Worm (Caenorhabditis elegans) whole organism, young adult: ENCODE data around the gene srw-117.
A peak's percentile ranks its signal among the peaks of the same experiment; 100 is the strongest.

Source experiments
- C17E4.6 ChIP-seq: fragments of 200-800 bp; sonication (Bioruptor generic); IDR thresholded peaks from 2 replicates; pipeline ENCODE4 v1.3.6; 2022; ENCODE audit warnings: missing genetic modification reagents, missing genetic modification characterization, missing compliant biosample characterization
- D2030.7 ChIP-seq: fragments of 200-800 bp; sonication (Bioruptor generic); IDR thresholded peaks from 2 replicates; pipeline ENCODE4 v1.3.6; 2022; ENCODE audit warnings: missing genetic modification reagents, missing genetic modification characterization, missing compliant biosample characterization
- F22D6.2 ChIP-seq: sonication (generic microtip); optimal IDR thresholded peaks from 2 replicates; lab custom pipeline; 2016; ENCODE audit warnings: mild to moderate bottlenecking, missing genetic modification characterization, missing compliant biosample characterization
- F57A8.1 ChIP-seq: fragments of 200-800 bp; sonication (Bioruptor generic); optimal IDR thresholded peaks from 2 replicates; lab custom pipeline; 2018; ENCODE audit warnings: mild to moderate bottlenecking, missing genetic modification characterization, moderate library complexity, missing compliant biosample characterization
- T26A5.8 ChIP-seq: sonication (generic microtip); optimal IDR thresholded peaks from 2 replicates; lab custom pipeline; 2016; ENCODE audit warnings: missing genetic modification characterization, missing compliant biosample characterization
- Y53F4B.3 ChIP-seq: fragments of 200-800 bp; sonication (Bioruptor generic); IDR thresholded peaks from 2 replicates; pipeline ENCODE4 v1.3.6; 2022; ENCODE audit warnings: missing genetic modification reagents, missing genetic modification characterization, missing compliant biosample characterization
- Y67H2A.10 ChIP-seq: fragments of 200-800 bp; sonication (Bioruptor generic); conservative IDR thresholded peaks from 2 replicates; pipeline ENCODE4 v1.3.6; 2022; ENCODE audit warnings: missing genetic modification reagents, missing genetic modification characterization, missing compliant biosample characterization
- Y95B8A.8 ChIP-seq: fragments of 200-800 bp; sonication (Bioruptor generic); IDR thresholded peaks from 2 replicates; pipeline ENCODE4 v1.3.6; 2022; ENCODE audit warnings: missing genetic modification reagents, missing genetic modification characterization, missing compliant biosample characterization
- ama-1 ChIP-seq, 3 experiments: fragments of 150-350 bp in 1 of 3; sonication (generic microtip) in 2 of 3; optimal IDR thresholded peaks; 2 replicates each; lab custom pipeline; 2014 to 2018; ENCODE audit warnings: missing biosample characterization in 2 of 3, missing genetic modification characterization in 2 of 3, missing genetic modification reagents in 2 of 3
- attf-5 ChIP-seq: fragments of 200-800 bp; sonication (Bioruptor generic); optimal IDR thresholded peaks from 2 replicates; lab custom pipeline; 2018; ENCODE audit warnings: mild to moderate bottlenecking, missing genetic modification characterization, missing compliant biosample characterization
- ccch-3 ChIP-seq: fragments of 200-800 bp; sonication (Bioruptor generic); optimal IDR thresholded peaks from 2 replicates; lab custom pipeline; 2018; ENCODE audit warnings: mild to moderate bottlenecking, missing genetic modification characterization, missing compliant biosample characterization
- cebp-1 ChIP-seq, 2 experiments: fragments of 200-800 bp in 1 of 2; sonication (Bioruptor generic) in 1 of 2; sonication (generic microtip) in 1 of 2; IDR thresholded peaks in 1 of 2; optimal IDR thresholded peaks in 1 of 2; 2 replicates each; pipeline versions ENCODE4 v1.3.6 to Lab custom; 2017 to 2022; ENCODE audit warnings: missing compliant biosample characterization in 2 of 2, missing genetic modification characterization in 2 of 2, mild to moderate bottlenecking in 1 of 2, missing genetic modification reagents in 1 of 2, moderate library complexity in 1 of 2
- ceh-79 ChIP-seq: sonication (generic microtip); optimal IDR thresholded peaks from 2 replicates; lab custom pipeline; 2017; ENCODE audit warnings: mild to moderate bottlenecking, missing genetic modification characterization, missing compliant biosample characterization
- ceh-91 ChIP-seq: fragments of 200-800 bp; sonication (Bioruptor generic); IDR thresholded peaks from 2 replicates; pipeline ENCODE4 v1.3.6; 2022; ENCODE audit warnings: missing genetic modification reagents, missing genetic modification characterization, missing compliant biosample characterization
- die-1 ChIP-seq: sonication (generic microtip); optimal IDR thresholded peaks from 2 replicates; lab custom pipeline; 2016; ENCODE audit warnings: missing genotype, mild to moderate bottlenecking, missing genetic modification characterization, missing compliant biosample characterization
- ekl-4 ChIP-seq: fragments of 200-800 bp; sonication (Bioruptor generic); IDR thresholded peaks from 2 replicates; pipeline ENCODE4 v1.3.6; 2022; ENCODE audit warnings: missing genetic modification reagents, missing genetic modification characterization, missing compliant biosample characterization
- ets-4 ChIP-seq: fragments of 200-800 bp; sonication (Bioruptor generic); optimal IDR thresholded peaks from 2 replicates; lab custom pipeline; 2018; ENCODE audit warnings: mild to moderate bottlenecking, missing genetic modification characterization, missing compliant biosample characterization
- gei-17 ChIP-seq: fragments of 200-800 bp; sonication (Bioruptor generic); optimal IDR thresholded peaks from 2 replicates; lab custom pipeline; 2018; ENCODE audit warnings: mild to moderate bottlenecking, missing genetic modification characterization, missing compliant biosample characterization
- him-1 ChIP-seq: sonication (generic microtip); optimal IDR thresholded peaks from 2 replicates; lab custom pipeline; 2016; ENCODE audit warnings: missing genotype, missing genetic modification reagents, missing genetic modification characterization, missing compliant biosample characterization
- hlh-12 ChIP-seq: sonication (generic microtip); optimal IDR thresholded peaks from 2 replicates; lab custom pipeline; 2016; ENCODE audit warnings: missing genetic modification characterization, missing compliant biosample characterization
- let-526 ChIP-seq: fragments of 200-800 bp; sonication (Bioruptor generic); IDR thresholded peaks from 2 replicates; pipeline ENCODE4 v1.3.6; 2022; ENCODE audit warnings: missing genetic modification reagents, missing genetic modification characterization, missing compliant biosample characterization
- madf-10 ChIP-seq: sonication (generic microtip); optimal IDR thresholded peaks from 2 replicates; lab custom pipeline; 2016; ENCODE audit warnings: mild to moderate bottlenecking, missing genetic modification characterization, missing compliant biosample characterization
- madf-3 ChIP-seq: fragments of 200-800 bp; sonication (Bioruptor generic); IDR thresholded peaks from 2 replicates; pipeline ENCODE4 v1.3.6; 2022; ENCODE audit warnings: missing genetic modification reagents, missing genetic modification characterization, missing compliant biosample characterization
- mes-4 ChIP-seq: sonication (generic microtip); optimal IDR thresholded peaks from 2 replicates; lab custom pipeline; 2016; ENCODE audit warnings: missing genotype, missing genetic modification characterization, missing compliant biosample characterization
- mxl-1 ChIP-seq: sonication (generic microtip); optimal IDR thresholded peaks from 2 replicates; lab custom pipeline; 2016; ENCODE audit warnings: missing genetic modification characterization, missing compliant biosample characterization
- nfya-2 ChIP-seq: fragments of 200-800 bp; sonication (Bioruptor generic); IDR thresholded peaks from 2 replicates; pipeline ENCODE4 v1.3.6; 2022; ENCODE audit warnings: missing genetic modification reagents, missing genetic modification characterization, missing compliant biosample characterization
- nhr-179 ChIP-seq: sonication (generic microtip); optimal IDR thresholded peaks from 2 replicates; lab custom pipeline; 2016; ENCODE audit warnings: mild to moderate bottlenecking, missing genetic modification characterization, missing compliant biosample characterization
- nhr-90 ChIP-seq: sonication (generic microtip); optimal IDR thresholded peaks from 2 replicates; lab custom pipeline; 2016; ENCODE audit warnings: missing genotype, mild to moderate bottlenecking, missing genetic modification characterization, missing compliant biosample characterization
- pha-4 ChIP-seq: fragments of 150-350 bp; sonication (generic microtip); optimal IDR thresholded peaks from 2 replicates; lab custom pipeline; 2014; ENCODE audit warnings: missing biosample characterization, missing genetic modification reagents, missing genetic modification characterization
- snpc-1.1 ChIP-seq: sonication (generic microtip); optimal IDR thresholded peaks from 2 replicates; lab custom pipeline; 2017; ENCODE audit warnings: missing genetic modification characterization, mild to moderate bottlenecking, missing compliant biosample characterization, antibody characterized with exemption, moderate library complexity, missing genotype, missing genetic modification reagents; ENCODE audit not compliant: insufficient read depth
- snpc-1.3 ChIP-seq: sonication (generic microtip); optimal IDR thresholded peaks from 2 replicates; lab custom pipeline; 2017; ENCODE audit warnings: missing genetic modification characterization, mild to moderate bottlenecking, missing compliant biosample characterization, antibody characterized with exemption, moderate library complexity, missing genotype, missing genetic modification reagents; ENCODE audit not compliant: insufficient read depth
- snpc-4 ChIP-seq, 5 experiments: fragments of 150-350 bp in 1 of 5; sonication (generic microtip) in 4 of 5; optimal IDR thresholded peaks; 2 replicates each; lab custom pipeline; 2014 to 2018; ENCODE audit warnings: missing genetic modification characterization in 5 of 5, missing biosample characterization in 3 of 5, antibody characterized with exemption in 2 of 5, mild to moderate bottlenecking in 2 of 5, missing compliant biosample characterization in 2 of 5, missing genotype in 2 of 5, moderate library complexity in 2 of 5, missing genetic modification reagents in 1 of 5
- sptf-2 ChIP-seq: fragments of 200-800 bp; sonication (Bioruptor generic); optimal IDR thresholded peaks from 2 replicates; lab custom pipeline; 2018; ENCODE audit warnings: mild to moderate bottlenecking, missing genetic modification characterization, missing compliant biosample characterization
- tbx-9 ChIP-seq: sonication (generic microtip); optimal IDR thresholded peaks from 2 replicates; lab custom pipeline; 2016; ENCODE audit warnings: borderline replicate concordance, missing genetic modification characterization, inconsistent platforms, missing compliant biosample characterization
- unc-62 ChIP-seq: fragments of 150-350 bp; optimal IDR thresholded peaks from 2 replicates; lab custom pipeline; 2014; ENCODE audit warnings: missing biosample characterization, missing genetic modification reagents, missing genetic modification characterization
- zfh-2 ChIP-seq: fragments of 200-800 bp; sonication (Bioruptor generic); conservative IDR thresholded peaks from 2 replicates; pipeline ENCODE4 v1.3.6; 2022; ENCODE audit warnings: missing genetic modification reagents, missing genetic modification characterization, missing compliant biosample characterization

The srw-117 gene

ce11 chrV:3021306-3021705 is 38.1 kb upstream of the srw-117 start, which contains the start of gene irld-12:
Gene irld-12, minus strand, starts transcription at chrV:3021406.
- no peak for TF ChIP-seq madf-10 (tag; lab: Kevin White, UChicago)
- TF ChIP-seq ccch-3 (GFP tag; lab: Kevin White, UChicago): no peak
- no peak for TF ChIP-seq hlh-12
- TF ChIP-seq ama-1 (optimal IDR thresholded peaks at IDR 0.05; lab: Kevin White, UChicago): no peak
- TF ChIP-seq ama-1 (GFP tag; optimal IDR thresholded peaks at IDR 0.05; lab: Kevin White, UChicago): no peak

ce11 chrV:3017930-3018329 is 34.7 kb upstream of the srw-117 start:
- no peak for TF ChIP-seq die-1 (tag; lab: Kevin White, UChicago)
- no peak for TF ChIP-seq nhr-179 (tag; lab: Kevin White, UChicago)
- TF ChIP-seq snpc-4 (GFP tag; optimal IDR thresholded peaks at IDR 0.05; lab: Kevin White, UChicago): no peak
- no peak for TF ChIP-seq snpc-4 (tag; optimal IDR thresholded peaks at IDR 0.05; lab: Kevin White, UChicago)
- TF ChIP-seq Y67H2A.10 (GFP tag; lab: Robert Waterston, UW): no peak
- no peak for TF ChIP-seq attf-5 (GFP tag; lab: Kevin White, UChicago)
- no peak for TF ChIP-seq Y53F4B.3
- no peak for TF ChIP-seq madf-3
- TF ChIP-seq zfh-2 (GFP tag; lab: Robert Waterston, UW): peak; percentile 67
- TF ChIP-seq let-526 (GFP tag; lab: Robert Waterston, UW): no peak

- no peak for TF ChIP-seq Y53F4B.3
- TF ChIP-seq pha-4 (tag; lab: Kevin White, UChicago): no peak
- no peak for TF ChIP-seq snpc-1.1
- no peak for TF ChIP-seq nfya-2 (GFP tag; lab: Robert Waterston, UW)
- TF ChIP-seq sptf-2 (GFP tag; lab: Kevin White, UChicago): no peak
- TF ChIP-seq F22D6.2: no peak
- no peak for TF ChIP-seq C17E4.6 (GFP tag; lab: Robert Waterston, UW)
- no peak for TF ChIP-seq nhr-90 (tag; lab: Kevin White, UChicago)
- TF ChIP-seq cebp-1 (GFP tag; IDR thresholded peaks at IDR 0.05; lab: Robert Waterston, UW): no peak
- TF ChIP-seq cebp-1 (tag; optimal IDR thresholded peaks at IDR 0.05; lab: Kevin White, UChicago): no peak
- no peak for TF ChIP-seq F57A8.1 (GFP tag; lab: Kevin White, UChicago)
- no peak for TF ChIP-seq mxl-1 (tag; lab: Kevin White, UChicago)
- no peak for TF ChIP-seq Y95B8A.8
- TF ChIP-seq tbx-9: no peak
- TF ChIP-seq ceh-91 (GFP tag; lab: Robert Waterston, UW): no peak
- TF ChIP-seq mes-4 (tag; lab: Kevin White, UChicago): no peak
These were observed 30.9 kb upstream of the srw-117 start, which contains the start of gene K12D9.1 for ce11 chrV:3014185-3014584. Gene K12D9.1, plus strand, starts transcription at chrV:3014485.

ce11 chrV:3011394-3011793 is 28.1 kb upstream of the srw-117 start, which contains the start of gene srw-135:
Gene srw-135, minus strand, starts transcription at chrV:3011494.
- TF ChIP-seq snpc-1.3 (tag; lab: Kevin White, UChicago): no peak
- no peak for TF ChIP-seq ekl-4 (GFP tag; lab: Robert Waterston, UW)
- no peak for TF ChIP-seq gei-17 (GFP tag; lab: Kevin White, UChicago)
- no peak for TF ChIP-seq D2030.7
- TF ChIP-seq ets-4 (GFP tag; lab: Kevin White, UChicago): no peak
- no peak for TF ChIP-seq him-1 (tag; lab: Kevin White, UChicago)
- no peak for TF ChIP-seq snpc-4 (GFP tag; optimal IDR thresholded peaks at IDR 0.05; lab: Kevin White, UChicago)
- no peak for TF ChIP-seq snpc-4 (tag; optimal IDR thresholded peaks at IDR 0.05; lab: Kevin White, UChicago)
- no peak for TF ChIP-seq ceh-79 (tag; lab: Kevin White, UChicago)
- TF ChIP-seq Y53F4B.3: no peak
- no peak for TF ChIP-seq madf-3
- TF ChIP-seq Y95B8A.8: no peak
- no peak for TF ChIP-seq unc-62 (GFP tag; lab: Kevin White, UChicago)
- no peak for TF ChIP-seq T26A5.8
